Fruit fly (Drosophila melanogaster): ENCODE measurements around the gene GC1.

Gene GC1

dm6 chr3R:11920605-11921004, 46.9 kb upstream of the GC1 start (continued):
- TF ChIP-seq CG6813 (GFP tag; optimal IDR thresholded peaks at IDR 0.05) (no peak), lab (GFP tag; optimal IDR thresholded peaks at IDR 0.05) (peak; percentile 52), Dip3 (GFP tag; optimal IDR thresholded peaks at IDR 0.05) (no peak), CG18011 (GFP tag; optimal IDR thresholded peaks at IDR 0.05) (no peak), disco-r (GFP tag; optimal IDR thresholded peaks at IDR 0.05) (no peak), BEAF-32 (GFP tag; optimal IDR thresholded peaks at IDR 0.05) (no peak), Optix (GFP tag; IDR thresholded peaks at IDR 0.05) (no peak), CG31388 (GFP tag; optimal IDR thresholded peaks at IDR 0.05) (no peak), HmgD (GFP tag; optimal IDR thresholded peaks at IDR 0.05) (no peak), gcm (GFP tag; optimal IDR thresholded peaks at IDR 0.05) (no peak), pb (GFP tag; optimal IDR thresholded peaks at IDR 0.05) (no peak), CG31441 (GFP tag; IDR thresholded peaks at IDR 0.05) (no peak), chn (GFP tag; optimal IDR thresholded peaks at IDR 0.05) (no peak), CG14667 (GFP tag; IDR thresholded peaks at IDR 0.05) (no peak), CG17385 (GFP tag; optimal IDR thresholded peaks at IDR 0.05) (peak; percentile 24), Stat92E (GFP tag; optimal IDR thresholded peaks at IDR 0.05) (no peak), CG16815 (GFP tag; optimal IDR thresholded peaks at IDR 0.05) (no peak), CG7928 (GFP tag; optimal IDR thresholded peaks at IDR 0.05) (no peak), D19A (tag; optimal IDR thresholded peaks at IDR 0.05) (no peak), CG8089 (GFP tag; optimal IDR thresholded peaks at IDR 0.05) (no peak), Hr51 (GFP tag; optimal IDR thresholded peaks at IDR 0.05) (peak in 1 of 2 experiments; percentile 30), seq (GFP tag; IDR thresholded peaks at IDR 0.05) (no peak), vvl (GFP tag; IDR thresholded peaks at IDR 0.05) (peak; percentile 65; the same call in 1 of the 2 replicates), tup (GFP tag; optimal IDR thresholded peaks at IDR 0.05) (no peak), BtbVII (GFP tag; optimal IDR thresholded peaks at IDR 0.05) (peak; percentile 25), repo (GFP tag; optimal IDR thresholded peaks at IDR 0.05) (no peak), Meics (GFP tag; optimal IDR thresholded peaks at IDR 0.05) (peak; percentile 22), bcd (GFP tag; optimal IDR thresholded peaks at IDR 0.05) (no peak), gsb-n (tag; optimal IDR thresholded peaks at IDR 0.05) (no peak), mam (GFP tag; optimal IDR thresholded peaks at IDR 0.05) (no peak), CG4820 (GFP tag; optimal IDR thresholded peaks at IDR 0.05) (no peak), MBD-R2 (GFP tag; IDR thresholded peaks at IDR 0.05) (no peak), Aef1 (GFP tag; IDR thresholded peaks at IDR 0.05) (0 out of 3 replicates have a peak, but pooled peaks have one; percentile 13), CG1529 (GFP tag; optimal IDR thresholded peaks at IDR 0.05) (no peak), CG10565 (GFP tag; optimal IDR thresholded peaks at IDR 0.05) (no peak), p53 (GFP tag; optimal IDR thresholded peaks at IDR 0.05) (no peak), Opbp (GFP tag; IDR thresholded peaks at IDR 0.05; ENCODE audit: partially characterized antibody) (no peak), CG2199 (GFP tag; IDR thresholded peaks at IDR 0.05) (no peak), Camta (GFP tag; optimal IDR thresholded peaks at IDR 0.05) (no peak), dan (GFP tag; IDR thresholded peaks at IDR 0.05) (no peak), CG18599 (GFP tag; optimal IDR thresholded peaks at IDR 0.05) (peak; percentile 43), CG1792 (GFP tag; optimal IDR thresholded peaks at IDR 0.05) (no peak), CG16813 (GFP tag; IDR thresholded peaks at IDR 0.05; ENCODE audit: partially characterized antibody) (no peak), Hsf (GFP tag; optimal IDR thresholded peaks at IDR 0.05) (no peak), bowl (GFP tag; IDR thresholded peaks at IDR 0.05) (no peak), CG12942 (GFP tag; optimal IDR thresholded peaks at IDR 0.05) (no peak), Dfd (GFP tag; optimal IDR thresholded peaks at IDR 0.05) (no peak), Eip74EF (GFP tag; optimal IDR thresholded peaks at IDR 0.05) (no peak), CG11456 (GFP tag; IDR thresholded peaks at IDR 0.05) (no peak), oc (tag; optimal IDR thresholded peaks at IDR 0.05) (no peak), CG5180 (GFP tag; optimal IDR thresholded peaks at IDR 0.05) (no peak)
